Fruit fly (Drosophila melanogaster): Measurements from ENCODE around the gene GATAd.

The GATAd gene

dm6 chr2L:10314327-10315210 is 19.0 kb upstream of the GATAd start, which contains the start of the genes Usp14 and CG4972 (continued):
- TF ChIP-seq CG11294 (GFP tag; IDR thresholded peaks at IDR 0.05): no peak
- peak; percentile 25 for TF ChIP-seq fkh (GFP tag; optimal IDR thresholded peaks at IDR 0.05)
- TF ChIP-seq Eip93F (GFP tag; optimal IDR thresholded peaks at IDR 0.05): no peak
- TF ChIP-seq CG3032 (tag; optimal IDR thresholded peaks at IDR 0.05): peak; percentile 34
- no peak for TF ChIP-seq CG6808 (GFP tag; optimal IDR thresholded peaks at IDR 0.05)
- no peak for TF ChIP-seq Blimp-1 (GFP tag; optimal IDR thresholded peaks at IDR 0.05)
- no peak for TF ChIP-seq Hr38 (GFP tag; optimal IDR thresholded peaks at IDR 0.05)
- no peak for TF ChIP-seq net (GFP tag; optimal IDR thresholded peaks at IDR 0.05)
- no peak for TF ChIP-seq Sox102F (GFP tag; optimal IDR thresholded peaks at IDR 0.05)
- no peak for TF ChIP-seq Ets96B (tag; optimal IDR thresholded peaks at IDR 0.05)
- TF ChIP-seq CG11762 (GFP tag; optimal IDR thresholded peaks at IDR 0.05; ENCODE audit: insufficient read depth): no peak

DNA sequence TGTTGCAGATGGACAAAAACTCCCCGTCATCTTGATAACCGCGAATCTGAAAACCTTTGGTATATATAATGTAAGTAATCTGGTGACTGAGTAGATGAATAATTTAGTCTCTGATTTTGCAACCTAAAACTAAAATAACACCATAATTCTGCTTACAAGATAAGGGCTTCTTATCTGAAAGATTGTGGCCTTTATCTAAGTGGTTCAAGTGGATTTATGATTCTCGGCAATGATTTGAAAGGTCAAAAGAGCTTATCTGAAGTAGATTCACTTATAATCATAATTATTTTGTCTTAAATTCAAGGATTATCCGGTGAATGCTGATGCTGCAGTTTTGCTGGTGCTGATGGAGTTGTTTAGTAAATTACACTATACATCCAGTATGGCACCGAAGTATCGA is 17.6 kb upstream of the GATAd start:
- TF ChIP-seq CG15336 (GFP tag; IDR thresholded peaks at IDR 0.05) (no peak), CG11762 (GFP tag; optimal IDR thresholded peaks at IDR 0.05; ENCODE audit: insufficient read depth) (no peak), spab (GFP tag; optimal IDR thresholded peaks at IDR 0.05) (no peak), CG8632 (GFP tag; optimal IDR thresholded peaks at IDR 0.05) (no peak), dac (GFP tag; optimal IDR thresholded peaks at IDR 0.05) (no peak), vri (GFP tag; optimal IDR thresholded peaks at IDR 0.05) (no peak), CG16779 (tag; optimal IDR thresholded peaks at IDR 0.05) (no peak), Gug (GFP tag; IDR thresholded peaks at IDR 0.05) (no peak), CG34406 (GFP tag; optimal IDR thresholded peaks at IDR 0.05) (no peak), svp (GFP tag) (no peak), Ets21C (GFP tag; optimal IDR thresholded peaks at IDR 0.05) (no peak), pdm3 (GFP tag; optimal IDR thresholded peaks at IDR 0.05) (no peak), dsx (GFP tag; optimal IDR thresholded peaks at IDR 0.05; ENCODE audit: poor library complexity, severe bottlenecking) (no peak), ss (GFP tag; optimal IDR thresholded peaks at IDR 0.05) (no peak), Eip78C (GFP tag) (no peak)

DNA sequence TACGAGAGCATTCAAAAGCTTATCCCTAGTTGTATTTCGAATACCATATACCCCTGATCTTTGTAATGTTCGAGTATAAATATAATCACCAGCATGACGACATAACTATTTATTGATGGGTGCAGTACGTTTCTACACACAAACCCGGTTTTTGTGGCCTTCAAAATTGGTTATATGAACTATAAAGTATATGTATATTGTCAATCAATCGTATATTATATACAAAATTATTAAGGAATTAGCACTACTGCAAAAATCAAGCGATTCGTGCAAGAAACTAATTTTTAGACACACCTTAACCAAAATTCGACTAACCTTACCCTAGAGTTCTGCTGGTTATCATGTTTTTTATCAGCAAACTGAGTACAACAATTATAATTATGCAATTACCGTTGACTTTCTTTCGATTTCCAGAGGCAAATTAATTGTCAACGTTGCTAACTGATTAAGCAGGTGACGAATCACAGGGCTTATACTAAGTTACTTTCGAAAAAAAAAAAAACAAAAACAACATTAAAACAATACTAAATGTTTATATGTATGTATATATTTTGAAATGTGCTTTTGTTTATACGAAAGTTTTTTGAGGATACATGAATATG is 13.3 kb upstream of the GATAd start:
- TF ChIP-seq Eip93F (GFP tag; optimal IDR thresholded peaks at IDR 0.05) (peak; percentile 27), vri (GFP tag; optimal IDR thresholded peaks at IDR 0.05) (peak; percentile 94), Lpt (GFP tag; optimal IDR thresholded peaks at IDR 0.05) (no peak)

- no peak for TF ChIP-seq esn (GFP tag; optimal IDR thresholded peaks at IDR 0.05)
- TF ChIP-seq Hr38 (GFP tag; optimal IDR thresholded peaks at IDR 0.05): no peak
- no peak for TF ChIP-seq dac (GFP tag; optimal IDR thresholded peaks at IDR 0.05)
- peak; percentile 71 for TF ChIP-seq Eip78C (GFP tag)
- TF ChIP-seq cyc (GFP tag; optimal IDR thresholded peaks at IDR 0.05): peak; percentile 9
- peak; percentile 85 for TF ChIP-seq fkh (GFP tag; optimal IDR thresholded peaks at IDR 0.05)
- no peak for TF ChIP-seq Hr39 (GFP tag; optimal IDR thresholded peaks at IDR 0.05)
- TF ChIP-seq CG1621 (tag; optimal IDR thresholded peaks at IDR 0.05): no peak
- no peak for TF ChIP-seq CG3919 (GFP tag; optimal IDR thresholded peaks at IDR 0.05)
- TF ChIP-seq spab (GFP tag; optimal IDR thresholded peaks at IDR 0.05): no peak
- TF ChIP-seq CG6163 (GFP tag; IDR thresholded peaks at IDR 0.05): no peak
- no peak for TF ChIP-seq Sox15 (GFP tag; optimal IDR thresholded peaks at IDR 0.05)
Measured at dm6 chr2L:10321036-10321583, 12.4 kb upstream of the GATAd start.

Data from whole organism, prepupa.